Fruit fly (Drosophila melanogaster) whole organism, prepupa: ENCODE results near the gene CG31776.

ENCODE experiments used
- CG10631 ChIP-seq: fragments of 200-800 bp; sonication (Bioruptor generic); optimal IDR thresholded peaks from 2 replicates; lab custom pipeline; 2016; ENCODE audit warnings: missing biosample characterization, missing genetic modification characterization
- CG10669 ChIP-seq: fragments of 200-800 bp; sonication (Bioruptor generic); optimal IDR thresholded peaks from 3 replicates; lab custom pipeline; 2018; ENCODE audit warnings: missing biosample characterization, mild to moderate bottlenecking, missing genetic modification characterization, moderate library complexity
- CG1621 ChIP-seq: fragments of 200-800 bp; sonication (Bioruptor generic); optimal IDR thresholded peaks from 3 replicates; lab custom pipeline; 2018; ENCODE audit warnings: missing biosample characterization, mild to moderate bottlenecking, missing genetic modification characterization
- CG16779 ChIP-seq: fragments of 200-800 bp; sonication (Bioruptor generic); optimal IDR thresholded peaks from 3 replicates; lab custom pipeline; 2017; ENCODE audit warnings: missing biosample characterization, mild to moderate bottlenecking, missing genetic modification characterization
- CG3919 ChIP-seq: fragments of 200-800 bp; sonication (Bioruptor generic); optimal IDR thresholded peaks from 3 replicates; lab custom pipeline; 2016; ENCODE audit warnings: missing biosample characterization, missing genetic modification characterization
- CG6808 ChIP-seq: fragments of 200-800 bp; sonication (Bioruptor generic); optimal IDR thresholded peaks from 3 replicates; lab custom pipeline; 2017; ENCODE audit warnings: missing biosample characterization, missing genetic modification characterization, mild to moderate bottlenecking, moderate library complexity, missing genetic modification reagents
- CG6854 ChIP-seq: fragments of 200-800 bp; sonication (Bioruptor generic); optimal IDR thresholded peaks from 2 replicates; lab custom pipeline; 2017; ENCODE audit warnings: missing biosample characterization, mild to moderate bottlenecking, missing genetic modification characterization
- CG8319 ChIP-seq: fragments of 200-800 bp; sonication (Bioruptor generic); optimal IDR thresholded peaks from 3 replicates; lab custom pipeline; 2016; ENCODE audit warnings: missing biosample characterization, missing genetic modification characterization
- CG8632 ChIP-seq: fragments of 200-800 bp; sonication (Bioruptor generic); optimal IDR thresholded peaks from 3 replicates; lab custom pipeline; 2016; ENCODE audit warnings: missing biosample characterization, missing genetic modification characterization
- Ets21C ChIP-seq: fragments of 200-800 bp; sonication (Bioruptor generic); optimal IDR thresholded peaks from 3 replicates; lab custom pipeline; 2016; ENCODE audit warnings: missing biosample characterization, missing genetic modification characterization
- OdsH ChIP-seq: fragments of 200-800 bp; sonication (Bioruptor generic); optimal IDR thresholded peaks from 3 replicates; lab custom pipeline; 2016; ENCODE audit warnings: missing biosample characterization, missing genetic modification characterization
- Sox14 ChIP-seq: fragments of 200-800 bp; sonication (Bioruptor generic); optimal IDR thresholded peaks from 3 replicates; lab custom pipeline; 2016; ENCODE audit warnings: missing biosample characterization, missing genetic modification characterization
- eg ChIP-seq: fragments of 200-800 bp; sonication (Bioruptor generic); IDR thresholded peaks from 3 replicates; pipeline ENCODE4 v1.3.6; 2022; ENCODE audit warnings: missing biosample characterization, missing genetic modification characterization

- TF ChIP-seq CG8319 (GFP tag; lab: Kevin White, UChicago) (no peak), OdsH (GFP tag; lab: Kevin White, UChicago) (no peak), CG6808 (no peak), CG10631 (GFP tag; lab: Kevin White, UChicago) (no peak), CG16779 (tag; lab: Kevin White, UChicago) (no peak), CG8632 (GFP tag; lab: Kevin White, UChicago) (no peak), eg (no peak), Sox14 (no peak), Ets21C (GFP tag; lab: Kevin White, UChicago) (no peak), CG1621 (tag; lab: Kevin White, UChicago) (no peak), CG10669 (GFP tag; lab: Kevin White, UChicago) (no peak), CG6854 (GFP tag; lab: Kevin White, UChicago) (no peak), CG3919 (GFP tag; lab: Kevin White, UChicago) (no peak)
Measured at dm6 chr2L:3461760-3462159, 8.2 kb upstream of the CG31776 start, which contains the start of gene CG3246.
